Fruit fly (Drosophila melanogaster): ENCODE measurements around the gene CG17350.

The CG17350 gene

dm6 chr2L:19424307-19424902 is 43.7 kb downstream of the CG17350 start:
- no peak for TF ChIP-seq Sin3A (optimal IDR thresholded peaks at IDR 0.05)
- TF ChIP-seq psq (optimal IDR thresholded peaks at IDR 0.05), result no peak
- no peak for TF ChIP-seq h (optimal IDR thresholded peaks at IDR 0.05)
- TF ChIP-seq ttk (optimal IDR thresholded peaks at IDR 0.05), result no peak
- TF ChIP-seq insv (optimal IDR thresholded peaks at IDR 0.05), result no peak
- TF ChIP-seq Myc (optimal IDR thresholded peaks at IDR 0.05), result no peak

DNA sequence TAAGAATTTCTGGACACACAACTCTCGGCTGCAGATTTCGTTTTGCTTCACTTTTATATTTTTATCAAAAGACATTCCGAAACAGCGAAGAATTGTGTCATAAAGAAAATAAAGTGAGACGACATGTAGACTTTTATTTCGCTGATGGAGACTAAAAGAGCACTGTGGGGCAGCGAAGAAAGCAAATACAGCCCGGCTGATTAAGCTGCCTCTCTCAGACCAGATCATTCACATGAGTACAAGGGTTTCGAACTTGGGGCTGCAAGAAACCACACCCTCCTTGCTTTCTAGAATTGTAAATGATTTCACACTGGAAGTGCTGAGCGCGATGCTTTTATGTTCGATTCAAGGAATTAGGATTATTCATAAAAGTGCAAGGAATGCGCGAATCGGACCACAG is 44.4 kb downstream of the CG17350 start:
- no peak for TF ChIP-seq Sin3A (optimal IDR thresholded peaks at IDR 0.05)
- no peak for TF ChIP-seq h (optimal IDR thresholded peaks at IDR 0.05)
- TF ChIP-seq ttk (optimal IDR thresholded peaks at IDR 0.05), result no peak
- TF ChIP-seq Myc (optimal IDR thresholded peaks at IDR 0.05), result no peak
- TF ChIP-seq insv (optimal IDR thresholded peaks at IDR 0.05), result no peak
- TF ChIP-seq psq (optimal IDR thresholded peaks at IDR 0.05), result no peak

DNA sequence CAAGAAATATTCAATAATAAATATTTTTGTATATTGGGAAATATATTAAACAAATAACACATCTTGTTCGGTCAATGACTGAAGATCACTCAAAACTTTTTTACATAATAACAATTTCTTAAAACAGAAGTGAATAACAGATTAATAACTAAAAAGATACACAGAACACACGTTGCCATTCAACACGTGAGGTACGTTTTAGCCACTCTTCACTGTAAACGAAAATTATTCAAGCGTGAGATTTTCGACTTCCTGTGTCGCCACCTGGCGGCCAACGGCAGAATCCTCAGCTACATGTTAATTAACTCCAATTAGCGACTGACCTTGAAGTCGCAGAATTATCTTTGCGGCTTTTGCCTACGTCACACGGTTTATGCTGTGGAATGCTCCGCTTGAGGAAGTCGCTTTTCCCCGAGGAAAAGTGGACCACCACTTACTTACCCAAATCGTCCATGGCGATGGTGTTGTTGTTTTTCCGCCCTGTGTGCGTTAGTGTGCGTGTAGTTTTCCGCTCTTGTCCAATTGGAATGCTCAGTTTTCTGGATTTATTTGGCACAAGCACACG is 45.1 kb downstream of the CG17350 start:
- TF ChIP-seq insv (optimal IDR thresholded peaks at IDR 0.05) (no peak), ttk (optimal IDR thresholded peaks at IDR 0.05) (no peak)

DNA sequence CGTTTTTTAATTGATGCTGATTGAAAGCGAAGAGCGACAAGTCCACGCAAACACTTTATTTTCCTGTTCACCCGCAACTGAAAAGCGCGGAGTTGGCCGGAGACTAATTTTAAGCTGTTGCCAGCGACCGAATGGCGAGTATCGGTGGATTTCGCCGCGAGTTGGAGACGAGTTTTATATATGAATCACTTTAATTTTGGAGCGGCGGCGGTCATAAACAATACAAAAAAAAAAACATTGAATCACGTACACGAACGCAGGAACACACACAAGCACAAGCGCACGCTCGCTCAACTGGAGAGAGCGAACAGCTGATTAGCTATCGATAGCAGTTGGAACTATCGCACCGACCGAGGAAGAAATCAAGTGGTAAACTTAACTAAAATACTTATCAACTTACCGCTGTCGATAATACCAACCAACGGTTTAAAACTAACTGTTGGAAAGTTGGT is 45.6 kb downstream of the CG17350 start, which contains the start of gene Pax:
Gene Pax, minus strand, starts transcription at position 267 of the 452 bp plus-strand sequence.
- TF ChIP-seq psq (optimal IDR thresholded peaks at IDR 0.05) (no peak), ttk (optimal IDR thresholded peaks at IDR 0.05) (no peak), insv (optimal IDR thresholded peaks at IDR 0.05) (no peak), Sin3A (optimal IDR thresholded peaks at IDR 0.05) (no peak), Myc (optimal IDR thresholded peaks at IDR 0.05) (no peak), h (optimal IDR thresholded peaks at IDR 0.05) (no peak)

dm6 chr2L:19429731-19430130 is 49.0 kb downstream of the CG17350 start:
- no peak for TF ChIP-seq Sin3A (optimal IDR thresholded peaks at IDR 0.05)
- TF ChIP-seq ttk (optimal IDR thresholded peaks at IDR 0.05), result no peak
- TF ChIP-seq insv (optimal IDR thresholded peaks at IDR 0.05), result no peak
- TF ChIP-seq psq (optimal IDR thresholded peaks at IDR 0.05), result no peak

DNA sequence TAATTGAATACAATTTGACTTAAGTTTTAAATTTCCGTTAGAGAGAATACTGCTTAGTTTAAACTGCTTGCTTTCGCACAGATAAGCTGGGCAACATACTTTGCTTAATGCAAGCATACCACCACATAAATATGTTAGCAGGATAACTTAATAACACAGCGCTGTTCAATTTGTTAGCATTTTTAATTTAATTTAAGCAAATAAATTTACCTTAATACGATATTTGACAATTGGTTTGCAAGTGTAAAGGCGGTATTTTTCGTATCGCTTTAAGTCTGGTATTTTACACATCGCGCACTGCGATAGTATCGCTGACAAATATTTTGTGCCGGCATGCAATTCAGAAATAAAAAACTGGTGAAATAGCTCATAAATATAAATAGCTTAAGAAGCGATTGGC is 49.6 kb downstream of the CG17350 start, which contains the start of gene RtcB:
Gene RtcB, plus strand, starts transcription at position 301 of the 400 bp plus-strand sequence.
- no peak for TF ChIP-seq Myc (optimal IDR thresholded peaks at IDR 0.05)
- no peak for TF ChIP-seq psq (optimal IDR thresholded peaks at IDR 0.05)
- no peak for TF ChIP-seq ttk (optimal IDR thresholded peaks at IDR 0.05)
- no peak for TF ChIP-seq h (optimal IDR thresholded peaks at IDR 0.05)
- no peak for TF ChIP-seq insv (optimal IDR thresholded peaks at IDR 0.05)
- TF ChIP-seq Sin3A (optimal IDR thresholded peaks at IDR 0.05), result no peak

- TF ChIP-seq Sin3A (optimal IDR thresholded peaks at IDR 0.05), result no peak
- no peak for TF ChIP-seq insv (optimal IDR thresholded peaks at IDR 0.05)
- TF ChIP-seq Myc (optimal IDR thresholded peaks at IDR 0.05), result no peak
- no peak for TF ChIP-seq psq (optimal IDR thresholded peaks at IDR 0.05)
- no peak for TF ChIP-seq ttk (optimal IDR thresholded peaks at IDR 0.05)
- TF ChIP-seq h (optimal IDR thresholded peaks at IDR 0.05), result no peak
Measured at dm6 chr2L:19432424-19433015, 51.8 kb downstream of the CG17350 start, which contains the start of gene Rab9. TSS of gene Rab9 (plus strand) at chr2L:19432574.

Measured in Kc167 (cell line).